Worm (Caenorhabditis elegans) whole organism, L4 larva: ENCODE measurements around the gene ceh-28.

Source experiments
- F26F4.8 ChIP-seq: fragments of 200-800 bp; sonication (Bioruptor generic); conservative IDR thresholded peaks from 2 replicates; pipeline ENCODE4 v1.3.6; 2022; ENCODE audit warnings: missing genetic modification characterization, missing compliant biosample characterization
- F37D6.2 ChIP-seq: sonication (generic microtip); optimal IDR thresholded peaks from 2 replicates; lab custom pipeline; 2016; ENCODE audit warnings: mild to moderate bottlenecking, missing genetic modification characterization, missing compliant biosample characterization
- R02D3.7 ChIP-seq: fragments of 150-350 bp; sonication (generic microtip); optimal IDR thresholded peaks from 3 replicates; lab custom pipeline; 2014; ENCODE audit warnings: missing biosample characterization, missing genetic modification characterization
- T20F7.1 ChIP-seq: fragments of 200-800 bp; sonication (Bioruptor generic); optimal IDR thresholded peaks from 2 replicates; lab custom pipeline; 2018; ENCODE audit warnings: mild to moderate bottlenecking, missing genetic modification characterization, missing compliant biosample characterization
- ZK337.2 ChIP-seq: fragments of 200-800 bp; sonication (Bioruptor generic); IDR thresholded peaks from 2 replicates; pipeline ENCODE4 v1.3.6; 2022; ENCODE audit warnings: missing genetic modification reagents, missing genetic modification characterization, missing compliant biosample characterization
- aha-1 ChIP-seq: fragments of 150-350 bp; peaks from one replicate; lab custom pipeline; 2014; ENCODE audit warnings: missing biosample characterization, missing genetic modification characterization
- attf-4 ChIP-seq: sonication (generic microtip); optimal IDR thresholded peaks from 3 replicates; lab custom pipeline; 2017; ENCODE audit warnings: missing biosample characterization, missing genetic modification characterization
- ctbp-1 ChIP-seq: fragments of 200-800 bp; sonication (Bioruptor generic); IDR thresholded peaks from 2 replicates; pipeline ENCODE4 v1.3.6; 2022; ENCODE audit warnings: missing genetic modification reagents, missing genetic modification characterization, missing compliant biosample characterization
- dmd-9 ChIP-seq: fragments of 200-800 bp; sonication (Bioruptor generic); IDR thresholded peaks from 2 replicates; pipeline ENCODE4 v1.3.6; 2022; ENCODE audit warnings: missing genetic modification reagents, missing genetic modification characterization, missing compliant biosample characterization
- egl-43 ChIP-seq: fragments of 200-800 bp; sonication (Bioruptor generic); IDR thresholded peaks from 2 replicates; pipeline ENCODE4 v1.3.6; 2022; ENCODE audit warnings: missing genetic modification reagents, missing genetic modification characterization, missing compliant biosample characterization
- fkh-10 ChIP-seq: fragments of 150-350 bp; optimal IDR thresholded peaks from 2 replicates; lab custom pipeline; 2014; ENCODE audit warnings: missing biosample characterization, missing genetic modification reagents, missing genetic modification characterization
- gei-8 ChIP-seq: fragments of 200-800 bp; sonication (Bioruptor generic); optimal IDR thresholded peaks from 2 replicates; lab custom pipeline; 2018; ENCODE audit warnings: mild to moderate bottlenecking, missing genetic modification characterization, missing compliant biosample characterization
- hlh-11 ChIP-seq: fragments of 200-800 bp; sonication (Bioruptor generic); optimal IDR thresholded peaks from 2 replicates; lab custom pipeline; 2018; ENCODE audit warnings: mild to moderate bottlenecking, missing genetic modification characterization, missing compliant biosample characterization
- hlh-30 ChIP-seq: sonication (generic microtip); optimal IDR thresholded peaks from 2 replicates; lab custom pipeline; 2017; ENCODE audit warnings: antibody characterized with exemption, mild to moderate bottlenecking, missing genetic modification characterization, missing compliant biosample characterization; ENCODE audit not compliant: insufficient read depth
- lim-7 ChIP-seq: fragments of 200-800 bp; sonication (Bioruptor generic); IDR thresholded peaks from 2 replicates; pipeline ENCODE4 v1.3.6; 2022; ENCODE audit warnings: missing genetic modification characterization, missing compliant biosample characterization
- lin-15B ChIP-seq: fragments of 150-350 bp; sonication (generic microtip); optimal IDR thresholded peaks from 3 replicates; lab custom pipeline; 2014; ENCODE audit warnings: missing biosample characterization, missing genetic modification characterization
- lin-29 ChIP-seq: fragments of 200-800 bp; sonication (Bioruptor generic); IDR thresholded peaks from 2 replicates; pipeline ENCODE4 v1.3.6; 2022; ENCODE audit warnings: missing genetic modification reagents, missing genetic modification characterization, missing compliant biosample characterization
- lsy-2 ChIP-seq, 2 experiments: fragments of 150-350 bp in 1 of 2; sonication (generic microtip) in 1 of 2; optimal IDR thresholded peaks; 2 replicates each; lab custom pipeline; 2014 to 2017; ENCODE audit warnings: missing biosample characterization in 2 of 2, missing genetic modification characterization in 2 of 2
- madf-5 ChIP-seq, 2 experiments: fragments of 200-800 bp; sonication (Bioruptor generic); IDR thresholded peaks; 2 replicates each; pipeline ENCODE4 v1.3.6; 2022; ENCODE audit warnings: missing compliant biosample characterization in 2 of 2, missing genetic modification characterization in 2 of 2
- madf-9 ChIP-seq: fragments of 200-800 bp; sonication (Bioruptor generic); conservative IDR thresholded peaks from 2 replicates; pipeline ENCODE4 v1.3.6; 2022; ENCODE audit warnings: missing genetic modification reagents, missing genetic modification characterization, missing compliant biosample characterization
- mep-1 ChIP-seq: fragments of 150-350 bp; sonication (generic microtip); optimal IDR thresholded peaks from 3 replicates; lab custom pipeline; 2014; ENCODE audit warnings: missing biosample characterization, missing genetic modification characterization
- mxl-2 ChIP-seq: fragments of 200-800 bp; sonication (Bioruptor generic); conservative IDR thresholded peaks from 2 replicates; pipeline ENCODE4 v1.3.6; 2022; ENCODE audit warnings: missing genetic modification reagents, missing genetic modification characterization, missing compliant biosample characterization
- mxl-3 ChIP-seq: fragments of 200-800 bp; sonication (Bioruptor generic); optimal IDR thresholded peaks from 2 replicates; lab custom pipeline; 2018; ENCODE audit warnings: mild to moderate bottlenecking, missing genetic modification characterization, missing compliant biosample characterization
- nhr-102 ChIP-seq: sonication (generic microtip); optimal IDR thresholded peaks from 2 replicates; lab custom pipeline; 2016; ENCODE audit warnings: mild to moderate bottlenecking, missing genetic modification characterization, moderate library complexity, missing compliant biosample characterization
- nhr-111 ChIP-seq: fragments of 200-800 bp; sonication (Bioruptor generic); optimal IDR thresholded peaks from 2 replicates; lab custom pipeline; 2018; ENCODE audit warnings: mild to moderate bottlenecking, missing genetic modification characterization, missing compliant biosample characterization
- nhr-25 ChIP-seq: sonication (generic microtip); optimal IDR thresholded peaks from 2 replicates; lab custom pipeline; 2017; ENCODE audit warnings: missing genetic modification characterization, mild to moderate bottlenecking, missing compliant biosample characterization, antibody characterized with exemption, moderate library complexity, borderline replicate concordance; ENCODE audit not compliant: insufficient read depth
- nhr-28 ChIP-seq: fragments of 150-350 bp; optimal IDR thresholded peaks from 2 replicates; lab custom pipeline; 2014; ENCODE audit warnings: missing biosample characterization, missing genetic modification characterization
- nhr-41 ChIP-seq: fragments of 200-800 bp; sonication (Bioruptor generic); IDR thresholded peaks from 2 replicates; pipeline ENCODE4 v1.3.6; 2022; ENCODE audit warnings: missing genetic modification reagents, missing genetic modification characterization, missing compliant biosample characterization
- nhr-42 ChIP-seq: fragments of 200-800 bp; sonication (Bioruptor generic); IDR thresholded peaks from 2 replicates; pipeline ENCODE4 v1.3.6; 2022; ENCODE audit warnings: missing genetic modification characterization, missing compliant biosample characterization
- nhr-48 ChIP-seq: sonication (generic microtip); optimal IDR thresholded peaks from 2 replicates; lab custom pipeline; 2016; ENCODE audit warnings: mild to moderate bottlenecking, missing genetic modification characterization, missing compliant biosample characterization
- nhr-6 ChIP-seq: fragments of 150-350 bp; optimal IDR thresholded peaks from 2 replicates; lab custom pipeline; 2014; ENCODE audit warnings: missing biosample characterization, missing genetic modification characterization
- nhr-77 ChIP-seq: fragments of 150-350 bp; optimal IDR thresholded peaks from 2 replicates; lab custom pipeline; 2014; ENCODE audit warnings: missing biosample characterization, missing genetic modification characterization
- pha-4 ChIP-seq, 2 experiments: fragments of 150-350 bp in 1 of 2; fragments of 200-800 bp in 1 of 2; sonication (Bioruptor generic) in 1 of 2; IDR thresholded peaks in 1 of 2; optimal IDR thresholded peaks in 1 of 2; 2 replicates each; pipeline versions ENCODE4 v1.3.6 to Lab custom; 2014 to 2022; ENCODE audit warnings: missing genetic modification characterization in 2 of 2, missing genetic modification reagents in 2 of 2, missing biosample characterization in 1 of 2, missing compliant biosample characterization in 1 of 2
- php-3 ChIP-seq: fragments of 200-800 bp; sonication (Bioruptor generic); IDR thresholded peaks from 2 replicates; pipeline ENCODE4 v1.3.6; 2022; ENCODE audit warnings: missing genetic modification reagents, missing genetic modification characterization, missing compliant biosample characterization
- rbr-2 ChIP-seq: sonication (generic microtip); optimal IDR thresholded peaks from 2 replicates; lab custom pipeline; 2016; ENCODE audit warnings: missing genotype, missing genetic modification characterization, missing compliant biosample characterization
- saeg-2 ChIP-seq: fragments of 200-800 bp; sonication (Bioruptor generic); IDR thresholded peaks from 2 replicates; pipeline ENCODE4 v1.3.6; 2022; ENCODE audit warnings: missing genetic modification reagents, missing genetic modification characterization, missing compliant biosample characterization
- set-16 ChIP-seq: fragments of 200-800 bp; sonication (Bioruptor generic); IDR thresholded peaks from 2 replicates; pipeline ENCODE4 v1.3.6; 2022; ENCODE audit warnings: missing genetic modification reagents, missing genetic modification characterization, missing compliant biosample characterization
- tra-1 ChIP-seq: fragments of 200-800 bp; sonication (Bioruptor generic); IDR thresholded peaks from 2 replicates; pipeline ENCODE4 v1.3.6; 2022; ENCODE audit warnings: missing genetic modification reagents, missing genetic modification characterization, missing compliant biosample characterization
- unc-62 ChIP-seq, 3 experiments: fragments of 150-350 bp in 1 of 3; sonication (generic microtip); optimal IDR thresholded peaks in 2 of 3; peaks in 1 of 3; 1 replicate in 1 of 3; 2 replicates in 2 of 3; lab custom pipeline; 2014 to 2017; ENCODE audit warnings: missing biosample characterization in 3 of 3, missing genetic modification characterization in 3 of 3, missing genetic modification reagents in 3 of 3, missing genotype in 1 of 3
- zfp-2 ChIP-seq: sonication (generic microtip); optimal IDR thresholded peaks from 2 replicates; lab custom pipeline; 2016; ENCODE audit warnings: mild to moderate bottlenecking, missing genetic modification characterization, missing compliant biosample characterization

Gene ceh-28

ce11 chrX:13113457-13113856 lies 39.0 kb downstream of the ceh-28 start, which contains the start of gene F17H10.2 (continued):
- TF ChIP-seq zfp-2 (tag; lab: Kevin White, UChicago) (no peak), F26F4.8 (GFP tag; lab: Robert Waterston, UW) (no peak), nhr-42 (no peak), set-16 (GFP tag; lab: Robert Waterston, UW) (no peak), lim-7 (GFP tag; lab: Robert Waterston, UW) (no peak), mxl-3 (peak; percentile 78), dmd-9 (GFP tag; lab: Robert Waterston, UW) (no peak), unc-62 (GFP tag; optimal IDR thresholded peaks at IDR 0.05 in 1 of 2; lab: Kevin White, UChicago) (peak in 1 of 2 experiments; percentile 87), unc-62 (tag; optimal IDR thresholded peaks at IDR 0.05; lab: Kevin White, UChicago) (no peak)

ce11 chrX:13115694-13116093 lies 41.2 kb downstream of the ceh-28 start:
- no peak for TF ChIP-seq madf-5 (GFP tag; IDR thresholded peaks at IDR 0.05; lab: Robert Waterston, UW)

ce11 chrX:13116380-13116779 lies 41.9 kb downstream of the ceh-28 start:
- TF ChIP-seq lim-7 (GFP tag; lab: Robert Waterston, UW) (no peak), hlh-30 (tag; lab: Kevin White, UChicago) (no peak), aha-1 (peak; percentile 83)

- TF ChIP-seq hlh-30 (tag; lab: Kevin White, UChicago): peak; percentile 31
- TF ChIP-seq aha-1: peak; percentile 48
- TF ChIP-seq zfp-2 (tag; lab: Kevin White, UChicago): no peak
- TF ChIP-seq, all 104 proteins: peak for 2
Observed at ce11 chrX:13119900-13120299, 45.4 kb downstream of the ceh-28 start.

- TF ChIP-seq gei-8 (GFP tag; lab: Kevin White, UChicago) (peak; percentile 76), pha-4 (GFP tag; IDR thresholded peaks at IDR 0.05; lab: Robert Waterston, UW) (peak; percentile 93), pha-4 (tag; optimal IDR thresholded peaks at IDR 0.05; lab: Kevin White, UChicago) (no peak), ZK337.2 (GFP tag; lab: Robert Waterston, UW) (peak; percentile 84), rbr-2 (tag; lab: Kevin White, UChicago) (peak; percentile 74), nhr-102 (tag; lab: Kevin White, UChicago) (peak; percentile 70), lin-29 (peak; percentile 52; the same call in 1 of the 2 replicates), nhr-6 (tag; lab: Kevin White, UChicago) (peak; percentile 20), nhr-28 (tag; lab: Kevin White, UChicago) (no peak), mxl-2 (peak; percentile 69), mep-1 (tag; lab: Kevin White, UChicago) (peak; percentile 81), hlh-11 (tag; lab: Kevin White, UChicago) (peak; percentile 76), tra-1 (GFP tag; lab: Robert Waterston, UW) (peak; percentile 79), zfp-2 (tag; lab: Kevin White, UChicago) (peak; percentile 4), saeg-2 (GFP tag; lab: Robert Waterston, UW) (peak; percentile 84), R02D3.7 (tag; lab: Kevin White, UChicago) (no peak), nhr-111 (GFP tag; lab: Kevin White, UChicago) (peak; percentile 85), fkh-10 (GFP tag; lab: Kevin White, UChicago) (peak; percentile 34), nhr-48 (tag; lab: Kevin White, UChicago) (peak; percentile 37), nhr-41 (GFP tag; lab: Robert Waterston, UW) (peak; percentile 63; the same call in 1 of the 2 replicates), nhr-42 (peak; percentile 77), T20F7.1 (GFP tag; lab: Kevin White, UChicago) (peak; percentile 14), lin-15B (tag; lab: Kevin White, UChicago) (no peak), ctbp-1 (GFP tag; lab: Robert Waterston, UW) (peak; percentile 89), F37D6.2 (tag; lab: Kevin White, UChicago) (peak; percentile 64), madf-9 (GFP tag; lab: Robert Waterston, UW) (peak; percentile 88), lsy-2 (tag; optimal IDR thresholded peaks at IDR 0.05; lab: Kevin White, UChicago) (peak in 1 of 2 experiments; percentile 59), nhr-77 (tag; lab: Kevin White, UChicago) (no peak), php-3 (GFP tag; lab: Robert Waterston, UW) (peak; percentile 85), egl-43 (no peak; the same call in 1 of the 2 replicates), attf-4 (tag; lab: Kevin White, UChicago) (no peak), F26F4.8 (GFP tag; lab: Robert Waterston, UW) (peak; percentile 80; the same call in 1 of the 2 replicates), nhr-25 (peak; percentile 12)
Observed at ce11 chrX:13121104-13121503, 46.6 kb downstream of the ceh-28 start.
